Worm (Caenorhabditis elegans) whole organism, young adult: ENCODE data around the gene R02D5.1.

Source experiments
- B0336.3 ChIP-seq: fragments of 200-800 bp; sonication (Bioruptor generic); IDR thresholded peaks from 2 replicates; pipeline ENCODE4 v1.3.6; 2022; ENCODE audit warnings: missing genetic modification characterization, missing compliant biosample characterization
- D2030.7 ChIP-seq: fragments of 200-800 bp; sonication (Bioruptor generic); IDR thresholded peaks from 2 replicates; pipeline ENCODE4 v1.3.6; 2022; ENCODE audit warnings: missing genetic modification reagents, missing genetic modification characterization, missing compliant biosample characterization
- F23B12.7 ChIP-seq: sonication (generic microtip); optimal IDR thresholded peaks from 2 replicates; lab custom pipeline; 2017; ENCODE audit warnings: missing genetic modification characterization, mild to moderate bottlenecking, missing compliant biosample characterization, antibody characterized with exemption, moderate library complexity; ENCODE audit not compliant: insufficient read depth
- F33H1.4 ChIP-seq: fragments of 200-800 bp; sonication (Bioruptor generic); IDR thresholded peaks from 2 replicates; pipeline ENCODE4 v1.3.6; 2022; ENCODE audit warnings: missing genetic modification reagents, missing genetic modification characterization, missing compliant biosample characterization
- F39B2.1 ChIP-seq: fragments of 200-800 bp; sonication (Bioruptor generic); IDR thresholded peaks from 2 replicates; pipeline ENCODE4 v1.3.6; 2022; ENCODE audit warnings: missing genetic modification reagents, missing genetic modification characterization, missing compliant biosample characterization
- F49E8.2 ChIP-seq: sonication (generic microtip); optimal IDR thresholded peaks from 3 replicates; lab custom pipeline; 2017; ENCODE audit warnings: missing genetic modification characterization, mild to moderate bottlenecking, missing compliant biosample characterization, antibody characterized with exemption, moderate library complexity; ENCODE audit not compliant: insufficient read depth
- F55B11.4 ChIP-seq: sonication (generic microtip); optimal IDR thresholded peaks from 2 replicates; lab custom pipeline; 2016; ENCODE audit warnings: missing compliant biosample characterization, missing genetic modification characterization, borderline replicate concordance; ENCODE audit not compliant: insufficient read depth
- Y79H2A.3 ChIP-seq: fragments of 200-800 bp; sonication (Bioruptor generic); conservative IDR thresholded peaks from 2 replicates; pipeline ENCODE4 v1.3.6; 2022; ENCODE audit warnings: missing genetic modification reagents, missing genetic modification characterization, missing compliant biosample characterization
- Y95B8A.8 ChIP-seq: fragments of 200-800 bp; sonication (Bioruptor generic); IDR thresholded peaks from 2 replicates; pipeline ENCODE4 v1.3.6; 2022; ENCODE audit warnings: missing genetic modification reagents, missing genetic modification characterization, missing compliant biosample characterization
- attf-6 ChIP-seq: fragments of 200-800 bp; sonication (Bioruptor generic); IDR thresholded peaks from 2 replicates; pipeline ENCODE4 v1.3.6; 2022; ENCODE audit warnings: missing genetic modification reagents, missing genetic modification characterization, missing compliant biosample characterization
- ceh-27 ChIP-seq: fragments of 200-800 bp; sonication (Bioruptor generic); optimal IDR thresholded peaks from 2 replicates; lab custom pipeline; 2018; ENCODE audit warnings: mild to moderate bottlenecking, missing genetic modification characterization, moderate library complexity, missing compliant biosample characterization
- ceh-40 ChIP-seq: fragments of 200-800 bp; sonication (Bioruptor generic); IDR thresholded peaks from 2 replicates; pipeline ENCODE4 v1.3.6; 2022; ENCODE audit warnings: missing genetic modification characterization, missing compliant biosample characterization
- ceh-58 ChIP-seq: fragments of 200-800 bp; sonication (Bioruptor generic); IDR thresholded peaks from 2 replicates; pipeline ENCODE4 v1.3.6; 2022; ENCODE audit warnings: missing genetic modification characterization, missing compliant biosample characterization
- ceh-91 ChIP-seq: fragments of 200-800 bp; sonication (Bioruptor generic); IDR thresholded peaks from 2 replicates; pipeline ENCODE4 v1.3.6; 2022; ENCODE audit warnings: missing genetic modification reagents, missing genetic modification characterization, missing compliant biosample characterization
- die-1 ChIP-seq: sonication (generic microtip); optimal IDR thresholded peaks from 2 replicates; lab custom pipeline; 2016; ENCODE audit warnings: missing genotype, mild to moderate bottlenecking, missing genetic modification characterization, missing compliant biosample characterization
- dpff-1 ChIP-seq: sonication (generic microtip); optimal IDR thresholded peaks from 2 replicates; lab custom pipeline; 2017; ENCODE audit warnings: mild to moderate bottlenecking, missing genetic modification characterization, missing compliant biosample characterization
- efl-1 ChIP-seq: fragments of 150-350 bp; optimal IDR thresholded peaks from 2 replicates; lab custom pipeline; 2014; ENCODE audit warnings: missing biosample characterization, missing genetic modification reagents, missing genetic modification characterization
- ekl-4 ChIP-seq: fragments of 200-800 bp; sonication (Bioruptor generic); IDR thresholded peaks from 2 replicates; pipeline ENCODE4 v1.3.6; 2022; ENCODE audit warnings: missing genetic modification reagents, missing genetic modification characterization, missing compliant biosample characterization
- ets-4 ChIP-seq: fragments of 200-800 bp; sonication (Bioruptor generic); optimal IDR thresholded peaks from 2 replicates; lab custom pipeline; 2018; ENCODE audit warnings: mild to moderate bottlenecking, missing genetic modification characterization, missing compliant biosample characterization
- gei-17 ChIP-seq: fragments of 200-800 bp; sonication (Bioruptor generic); optimal IDR thresholded peaks from 2 replicates; lab custom pipeline; 2018; ENCODE audit warnings: mild to moderate bottlenecking, missing genetic modification characterization, missing compliant biosample characterization
- him-1 ChIP-seq: sonication (generic microtip); optimal IDR thresholded peaks from 2 replicates; lab custom pipeline; 2016; ENCODE audit warnings: missing genotype, missing genetic modification reagents, missing genetic modification characterization, missing compliant biosample characterization
- hmg-1.2 ChIP-seq: fragments of 200-800 bp; sonication (Bioruptor generic); IDR thresholded peaks from 2 replicates; pipeline ENCODE4 v1.3.6; 2022; ENCODE audit warnings: missing genetic modification reagents, missing genetic modification characterization, missing compliant biosample characterization
- lin-26 ChIP-seq: fragments of 200-800 bp; sonication (Bioruptor generic); IDR thresholded peaks from 2 replicates; pipeline ENCODE4 v1.3.6; 2022; ENCODE audit warnings: missing genetic modification reagents, missing genetic modification characterization, missing compliant biosample characterization
- lsl-1 ChIP-seq: fragments of 200-800 bp; sonication (Bioruptor generic); optimal IDR thresholded peaks from 2 replicates; lab custom pipeline; 2018; ENCODE audit warnings: mild to moderate bottlenecking, missing genetic modification characterization, moderate library complexity, missing compliant biosample characterization
- mcd-1 ChIP-seq: fragments of 200-800 bp; sonication (Bioruptor generic); IDR thresholded peaks from 2 replicates; pipeline ENCODE4 v1.3.6; 2022; ENCODE audit warnings: missing genetic modification reagents, missing genetic modification characterization, missing compliant biosample characterization
- mxl-1 ChIP-seq: sonication (generic microtip); optimal IDR thresholded peaks from 2 replicates; lab custom pipeline; 2016; ENCODE audit warnings: missing genetic modification characterization, missing compliant biosample characterization
- nfyb-1 ChIP-seq: fragments of 200-800 bp; sonication (Bioruptor generic); IDR thresholded peaks from 2 replicates; pipeline ENCODE4 v1.3.6; 2022; ENCODE audit warnings: missing genetic modification reagents, missing genetic modification characterization, missing compliant biosample characterization
- pbrm-1 ChIP-seq: fragments of 200-800 bp; sonication (Bioruptor generic); IDR thresholded peaks from 2 replicates; pipeline ENCODE4 v1.3.6; 2022; ENCODE audit warnings: missing genetic modification reagents, missing genetic modification characterization, missing compliant biosample characterization
- rcor-1 ChIP-seq: fragments of 200-800 bp; sonication (Bioruptor generic); IDR thresholded peaks from 2 replicates; pipeline ENCODE4 v1.3.6; 2022; ENCODE audit warnings: missing genetic modification reagents, missing genetic modification characterization, missing compliant biosample characterization
- snpc-1.3 ChIP-seq: sonication (generic microtip); optimal IDR thresholded peaks from 2 replicates; lab custom pipeline; 2017; ENCODE audit warnings: missing genetic modification characterization, mild to moderate bottlenecking, missing compliant biosample characterization, antibody characterized with exemption, moderate library complexity, missing genotype, missing genetic modification reagents; ENCODE audit not compliant: insufficient read depth
- snpc-3.4 ChIP-seq: sonication (generic microtip); optimal IDR thresholded peaks from 2 replicates; lab custom pipeline; 2017; ENCODE audit warnings: missing genetic modification characterization, mild to moderate bottlenecking, missing compliant biosample characterization, antibody characterized with exemption, moderate library complexity, missing genotype, missing genetic modification reagents
- snpc-4 ChIP-seq, 5 experiments: fragments of 150-350 bp in 1 of 5; sonication (generic microtip) in 4 of 5; optimal IDR thresholded peaks; 2 replicates each; lab custom pipeline; 2014 to 2018; ENCODE audit warnings: missing genetic modification characterization in 5 of 5, missing biosample characterization in 3 of 5, antibody characterized with exemption in 2 of 5, mild to moderate bottlenecking in 2 of 5, missing compliant biosample characterization in 2 of 5, missing genotype in 2 of 5, moderate library complexity in 2 of 5, missing genetic modification reagents in 1 of 5
- somi-1 ChIP-seq: fragments of 200-800 bp; sonication (Bioruptor generic); optimal IDR thresholded peaks from 2 replicates; lab custom pipeline; 2018; ENCODE audit warnings: mild to moderate bottlenecking, missing genetic modification characterization, missing compliant biosample characterization
- tbp1 ChIP-seq: fragments of 200-800 bp; sonication (Bioruptor generic); optimal IDR thresholded peaks from 2 replicates; lab custom pipeline; 2018; ENCODE audit warnings: mild to moderate bottlenecking, missing genetic modification characterization, missing compliant biosample characterization
- tbx-9 ChIP-seq: sonication (generic microtip); optimal IDR thresholded peaks from 2 replicates; lab custom pipeline; 2016; ENCODE audit warnings: borderline replicate concordance, missing genetic modification characterization, inconsistent platforms, missing compliant biosample characterization
- tlf-1 ChIP-seq: fragments of 200-800 bp; sonication (Bioruptor generic); optimal IDR thresholded peaks from 2 replicates; lab custom pipeline; 2018; ENCODE audit warnings: mild to moderate bottlenecking, missing genetic modification characterization, missing compliant biosample characterization
- unc-130 ChIP-seq: sonication (generic microtip); optimal IDR thresholded peaks from 2 replicates; lab custom pipeline; 2016; ENCODE audit warnings: missing genetic modification reagents, missing genetic modification characterization, missing compliant biosample characterization
- xnd-1 ChIP-seq: sonication (generic microtip); optimal IDR thresholded peaks from 2 replicates; lab custom pipeline; 2016; ENCODE audit warnings: missing genotype, missing genetic modification reagents, missing genetic modification characterization, missing compliant biosample characterization
- zfh-2 ChIP-seq: fragments of 200-800 bp; sonication (Bioruptor generic); conservative IDR thresholded peaks from 2 replicates; pipeline ENCODE4 v1.3.6; 2022; ENCODE audit warnings: missing genetic modification reagents, missing genetic modification characterization, missing compliant biosample characterization
- ztf-18 ChIP-seq: sonication (generic microtip); optimal IDR thresholded peaks from 2 replicates; lab custom pipeline; 2016; ENCODE audit warnings: missing genotype, mild to moderate bottlenecking, missing genetic modification characterization, missing compliant biosample characterization
- ztf-22 ChIP-seq: fragments of 200-800 bp; sonication (Bioruptor generic); optimal IDR thresholded peaks from 2 replicates; lab custom pipeline; 2018; ENCODE audit warnings: mild to moderate bottlenecking, missing genetic modification characterization, moderate library complexity, missing compliant biosample characterization
- ztf-26 ChIP-seq: sonication (generic microtip); optimal IDR thresholded peaks from 2 replicates; lab custom pipeline; 2017; ENCODE audit warnings: missing genetic modification characterization, missing compliant biosample characterization

Gene R02D5.1

DNA sequence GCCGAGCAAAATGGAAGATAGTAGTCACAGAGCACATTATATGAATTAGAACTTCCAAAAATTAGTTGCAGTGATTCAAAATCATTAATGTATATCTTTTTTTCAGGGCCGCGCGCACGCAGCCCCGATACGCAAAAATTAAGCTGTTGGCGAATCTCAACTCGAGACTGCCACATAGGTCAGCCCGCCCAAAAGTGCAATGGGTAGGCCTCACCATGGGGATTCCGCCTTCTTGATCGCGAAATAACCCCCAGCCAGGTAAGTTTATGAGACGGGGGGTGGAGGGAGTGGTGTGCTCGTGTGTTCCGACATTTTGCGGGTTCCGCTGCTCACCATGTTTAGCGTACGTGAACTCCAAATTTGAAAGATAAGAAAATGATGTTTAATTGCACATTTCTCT lies 45.0 kb upstream of the R02D5.1 start, which contains the start of gene F08H9.3 (continued):
- peak; percentile 68 for TF ChIP-seq F23B12.7 (tag; lab: Kevin White, UChicago)
- TF ChIP-seq mcd-1 (GFP tag; lab: Robert Waterston, UW): peak; percentile 74
- peak; percentile 22 for TF ChIP-seq xnd-1
- peak; percentile 95 for TF ChIP-seq hmg-1.2 (GFP tag; lab: Robert Waterston, UW)
- peak; percentile 3 for TF ChIP-seq ceh-27 (GFP tag; lab: Kevin White, UChicago)
- peak; percentile 64 for TF ChIP-seq snpc-1.3
- TF ChIP-seq snpc-3.4 (tag; lab: Kevin White, UChicago): peak; percentile 85
- TF ChIP-seq F49E8.2 (tag; lab: Kevin White, UChicago): peak; percentile 38
- TF ChIP-seq lsl-1 (GFP tag; lab: Kevin White, UChicago): peak; percentile 55
- TF ChIP-seq ceh-91 (GFP tag; lab: Robert Waterston, UW): 0 out of 2 replicates have a peak, but pooled peaks have one; percentile 18
- peak; percentile 69; the same call in 1 of the 2 replicates for TF ChIP-seq lin-26 (GFP tag; lab: Robert Waterston, UW)
- peak; percentile 6 for TF ChIP-seq tlf-1
- peak; percentile 69 for TF ChIP-seq tbp1 (GFP tag; lab: Kevin White, UChicago)
- TF ChIP-seq snpc-4 (GFP tag; optimal IDR thresholded peaks at IDR 0.05; lab: Kevin White, UChicago): peak; percentile 85
- TF ChIP-seq snpc-4 (tag; optimal IDR thresholded peaks at IDR 0.05; lab: Kevin White, UChicago): peak; percentile 90 to 98 (median 94)
- TF ChIP-seq zfh-2: peak; percentile 51; the same call in 1 of the 2 replicates
- TF ChIP-seq ztf-18: peak; percentile 2
- peak; percentile 9 for TF ChIP-seq dpff-1 (tag; lab: Kevin White, UChicago)
- peak; percentile 10 for TF ChIP-seq efl-1 (GFP tag; lab: Kevin White, UChicago)
- TF ChIP-seq B0336.3 (GFP tag; lab: Robert Waterston, UW): peak; percentile 52; the same call in 1 of the 2 replicates
- peak; percentile 75 for TF ChIP-seq pbrm-1 (GFP tag; lab: Robert Waterston, UW)
- TF ChIP-seq F33H1.4 (GFP tag; lab: Robert Waterston, UW): peak; percentile 51
- TF ChIP-seq, all 124 proteins: peak for 39; not testable (repeated sequence) for 85

DNA sequence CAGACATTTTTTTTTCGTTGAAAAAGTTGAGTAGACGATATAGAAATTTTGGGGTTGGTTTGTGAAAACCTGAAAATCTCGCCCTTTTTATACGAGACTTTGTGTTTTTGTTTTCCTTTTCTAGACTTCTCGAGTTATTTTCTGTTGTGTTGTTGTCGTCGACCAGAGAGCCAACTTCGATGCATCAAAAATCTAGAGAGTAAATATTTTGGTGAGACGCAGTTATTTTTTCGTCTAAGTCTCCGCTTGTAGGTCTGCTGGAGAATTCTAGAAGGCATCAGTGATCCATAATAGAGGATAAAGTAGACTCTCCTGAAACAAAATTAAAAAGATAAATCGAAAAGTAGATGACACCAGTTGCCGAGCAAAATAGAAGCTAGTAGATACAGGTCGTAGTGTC lies 43.7 kb upstream of the R02D5.1 start, which contains the start of gene F08H9.4:
F08H9.4 (minus strand) TSS at position 61 of the 400 bp plus-strand sequence.
- no peak for TF ChIP-seq mxl-1 (tag; lab: Kevin White, UChicago)
- TF ChIP-seq ets-4 (GFP tag; lab: Kevin White, UChicago): no peak
- no peak for TF ChIP-seq ceh-58
- no peak for TF ChIP-seq tlf-1
- TF ChIP-seq lin-26 (GFP tag; lab: Robert Waterston, UW): no peak
- TF ChIP-seq unc-130 (GFP tag; lab: Kevin White, UChicago): no peak
- no peak for TF ChIP-seq D2030.7
- no peak for TF ChIP-seq somi-1

- TF ChIP-seq lin-26 (GFP tag; lab: Robert Waterston, UW) (peak; percentile 68; the same call in 1 of the 2 replicates), Y79H2A.3 (GFP tag; lab: Robert Waterston, UW) (0 out of 2 replicates have a peak, but pooled peaks have one; percentile 42), xnd-1 (peak; percentile 21), attf-6 (GFP tag; lab: Robert Waterston, UW) (peak; percentile 84), gei-17 (GFP tag; lab: Kevin White, UChicago) (no peak), ztf-26 (tag; lab: Kevin White, UChicago) (no peak), him-1 (peak; percentile 79), F55B11.4 (tag; lab: Kevin White, UChicago) (no peak), dpff-1 (tag; lab: Kevin White, UChicago) (no peak), lsl-1 (GFP tag; lab: Kevin White, UChicago) (peak; percentile 59), ekl-4 (peak; percentile 37; the same call in 1 of the 2 replicates), ceh-40 (0 out of 2 replicates have a peak, but pooled peaks have one; percentile 15), Y95B8A.8 (GFP tag; lab: Robert Waterston, UW) (peak; percentile 83; the same call in 1 of the 2 replicates), nfyb-1 (GFP tag; lab: Robert Waterston, UW) (peak; percentile 65), B0336.3 (GFP tag; lab: Robert Waterston, UW) (peak; percentile 62), die-1 (tag; lab: Kevin White, UChicago) (peak; percentile 32), rcor-1 (GFP tag; lab: Robert Waterston, UW) (peak; percentile 81), ztf-22 (no peak), F39B2.1 (GFP tag; lab: Robert Waterston, UW) (no peak), tbx-9 (tag; lab: Kevin White, UChicago) (no peak)
Observed at ce11 chrV:14468196-14468874, 39.7 kb upstream of the R02D5.1 start, which contains the start of gene srz-97. TSS of gene srz-97 (minus strand) at chrV:14468246.
